Fruit fly (Drosophila melanogaster): Measurements from ENCODE around the gene dnd.
A peak's percentile ranks its signal among the peaks of the same experiment; 100 is the strongest.

The dnd gene

DNA sequence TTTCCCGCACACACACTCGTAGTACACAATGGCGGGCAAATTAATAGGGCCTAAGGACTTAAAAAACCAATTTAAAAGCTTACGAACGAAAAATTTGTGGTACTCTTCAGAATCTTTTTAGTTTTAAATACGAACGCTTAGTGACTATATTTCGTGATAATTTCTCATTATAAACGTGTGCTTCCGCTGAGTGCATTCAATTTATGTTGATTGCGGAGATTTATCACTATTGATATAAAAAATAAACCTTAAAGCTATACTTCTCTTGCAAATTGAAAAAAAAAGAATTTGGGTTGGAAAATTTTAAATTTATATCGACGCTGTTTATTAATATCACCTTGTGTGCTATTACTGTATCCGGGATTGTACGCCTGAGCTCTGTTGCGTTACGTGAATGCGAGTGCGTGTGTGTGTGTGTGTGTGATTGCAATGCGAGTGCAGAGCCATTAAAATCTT, 38.1 kb downstream of the dnd start (continued):
- TF ChIP-seq lov (optimal IDR thresholded peaks at IDR 0.05): no peak
- no peak for TF ChIP-seq lov (GFP tag; IDR thresholded peaks at IDR 0.05)
- TF ChIP-seq Stat92E (GFP tag; optimal IDR thresholded peaks at IDR 0.05): peak in 1 of 3 experiments; percentile 69
- TF ChIP-seq Atf6 (GFP tag; IDR thresholded peaks at IDR 0.05): no peak
- no peak for TF ChIP-seq vvl (GFP tag; IDR thresholded peaks at IDR 0.05)
- TF ChIP-seq Atf3 (GFP tag; optimal IDR thresholded peaks at IDR 0.05): peak; percentile 16
- TF ChIP-seq CG5245 (GFP tag; optimal IDR thresholded peaks at IDR 0.05): peak; percentile 46
- TF ChIP-seq CG31365 (tag; optimal IDR thresholded peaks at IDR 0.05): no peak
- TF ChIP-seq trem (tag; optimal IDR thresholded peaks at IDR 0.05): peak; percentile 74
- TF ChIP-seq MESR4 (GFP tag; optimal IDR thresholded peaks at IDR 0.05): no peak
- no peak for TF ChIP-seq CG2889 (GFP tag; IDR thresholded peaks at IDR 0.05)
- TF ChIP-seq CG43689 (GFP tag; IDR thresholded peaks at IDR 0.05): no peak
- no peak for TF ChIP-seq gro (GFP tag; optimal IDR thresholded peaks at IDR 0.05)
- peak; percentile 40 for TF ChIP-seq CG8281 (tag; optimal IDR thresholded peaks at IDR 0.05)
- TF ChIP-seq Camta (GFP tag; optimal IDR thresholded peaks at IDR 0.05): peak; percentile 57
- TF ChIP-seq CG10431 (GFP tag; optimal IDR thresholded peaks at IDR 0.05): peak; percentile 0
- peak; percentile 69 for TF ChIP-seq CG33557 (GFP tag; optimal IDR thresholded peaks at IDR 0.05)
- no peak for TF ChIP-seq Hand (GFP tag; optimal IDR thresholded peaks at IDR 0.05)
- TF ChIP-seq Poxn (GFP tag; IDR thresholded peaks at IDR 0.05): no peak
- TF ChIP-seq Mad (GFP tag; optimal IDR thresholded peaks at IDR 0.05): peak; percentile 36
- no peak for TF ChIP-seq HmgZ (tag; optimal IDR thresholded peaks at IDR 0.05)
- TF ChIP-seq ab (GFP tag; optimal IDR thresholded peaks at IDR 0.05): peak; percentile 7
- no peak for TF ChIP-seq jigr1 (GFP tag; IDR thresholded peaks at IDR 0.05)
- TF ChIP-seq CG14710 (tag; optimal IDR thresholded peaks at IDR 0.05): peak; percentile 85
- TF ChIP-seq mld (GFP tag; IDR thresholded peaks at IDR 0.05; ENCODE audit: partially characterized antibody): no peak
- TF ChIP-seq nom (GFP tag; optimal IDR thresholded peaks at IDR 0.05): peak; percentile 90
- no peak for TF ChIP-seq Doc3 (GFP tag; IDR thresholded peaks at IDR 0.05; ENCODE audit: partially characterized antibody)
- no peak for TF ChIP-seq Opbp (GFP tag; IDR thresholded peaks at IDR 0.05; ENCODE audit: partially characterized antibody)
- TF ChIP-seq sima (GFP tag; optimal IDR thresholded peaks at IDR 0.05): no peak
- peak; percentile 65 for TF ChIP-seq CG6254 (GFP tag; optimal IDR thresholded peaks at IDR 0.05)
- TF ChIP-seq H15 (GFP tag; IDR thresholded peaks at IDR 0.05): peak; percentile 38; the same call in 1 of the 3 replicates
- TF ChIP-seq Oli (tag; optimal IDR thresholded peaks at IDR 0.05): peak; percentile 78
- no peak; the same call in 1 of the 2 replicates for TF ChIP-seq ro (GFP tag; IDR thresholded peaks at IDR 0.05)
- no peak for TF ChIP-seq B-H1 (GFP tag; IDR thresholded peaks at IDR 0.05)
- no peak for TF ChIP-seq vnd (GFP tag; IDR thresholded peaks at IDR 0.05; ENCODE audit: partially characterized antibody)
- no peak for TF ChIP-seq HLHmδ (GFP tag; optimal IDR thresholded peaks at IDR 0.05)
- no peak for TF ChIP-seq CkIIα-i1 (GFP tag; IDR thresholded peaks at IDR 0.05)
- no peak for TF ChIP-seq Fer2 (tag; optimal IDR thresholded peaks at IDR 0.05)
- TF ChIP-seq CG2202 (tag; optimal IDR thresholded peaks at IDR 0.05): no peak
- TF ChIP-seq CG9876 (GFP tag; optimal IDR thresholded peaks at IDR 0.05): peak; percentile 24
- TF ChIP-seq Chrac-16 (GFP tag; optimal IDR thresholded peaks at IDR 0.05): peak; percentile 54
- TF ChIP-seq Gug (GFP tag; IDR thresholded peaks at IDR 0.05): no peak
- TF ChIP-seq CG15011 (GFP tag; optimal IDR thresholded peaks at IDR 0.05): peak; percentile 63
- peak; percentile 65 for TF ChIP-seq ems (GFP tag; optimal IDR thresholded peaks at IDR 0.05)
- TF ChIP-seq slp2 (GFP tag; optimal IDR thresholded peaks at IDR 0.05): peak; percentile 49
- peak; percentile 44 for TF ChIP-seq CG13296 (GFP tag; optimal IDR thresholded peaks at IDR 0.05)
- no peak for TF ChIP-seq gfzf (GFP tag; optimal IDR thresholded peaks at IDR 0.05)
- peak; percentile 72 for TF ChIP-seq unpg (GFP tag; optimal IDR thresholded peaks at IDR 0.05)
- TF ChIP-seq tgo (GFP tag; IDR thresholded peaks at IDR 0.05): peak; percentile 59; the same call in 2 of the 3 replicates
- peak; percentile 76 to 78 for TF ChIP-seq Pdp1 (GFP tag; optimal IDR thresholded peaks at IDR 0.05)
- TF ChIP-seq CG9609 (GFP tag; optimal IDR thresholded peaks at IDR 0.05): peak; percentile 31

Data from whole organism, embryonic.